Fruit fly (Drosophila melanogaster) whole organism, wandering third instar larva: ENCODE measurements around the gene bor.

ENCODE experiments used
- Sp1 ChIP-seq: fragments of 200-800 bp; sonication (Bioruptor generic); optimal IDR thresholded peaks from 3 replicates; lab custom pipeline; 2019; ENCODE audit warnings: missing biosample characterization, mild to moderate bottlenecking, missing genetic modification characterization, moderate library complexity
- tai ChIP-seq: sonication (Bioruptor generic); optimal IDR thresholded peaks from 2 replicates; lab custom pipeline; 2016; ENCODE audit warnings: missing biosample characterization, missing genetic modification characterization
- woc ChIP-seq: sonication (Bioruptor generic); optimal IDR thresholded peaks from 2 replicates; lab custom pipeline; 2016; ENCODE audit warnings: missing biosample characterization, mild to moderate bottlenecking, missing genetic modification characterization

- no peak for TF ChIP-seq Sp1 (GFP tag; lab: Kevin White, UChicago)
- TF ChIP-seq woc (GFP tag; lab: Kevin White, UChicago) = no peak
- no peak for TF ChIP-seq tai (GFP tag; lab: Kevin White, UChicago)
These were observed 15.5 kb upstream of the bor start for dm6 chr3R:16279382-16279932.
